Worm (Caenorhabditis elegans) whole organism, L2 larva: ENCODE results near the gene K06H7.7.

Source experiments
- C34F6.9 ChIP-seq: fragments of 150-350 bp; optimal IDR thresholded peaks from 2 replicates; lab custom pipeline; 2014; ENCODE audit warnings: missing biosample characterization, missing genetic modification characterization
- F13H6.1 ChIP-seq: sonication (generic microtip); optimal IDR thresholded peaks from 2 replicates; lab custom pipeline; 2016; ENCODE audit warnings: missing genetic modification characterization, missing compliant biosample characterization
- R02D3.7 ChIP-seq: fragments of 150-350 bp; optimal IDR thresholded peaks from 2 replicates; lab custom pipeline; 2014; ENCODE audit warnings: missing biosample characterization, missing genetic modification characterization
- alr-1 ChIP-seq: fragments of 150-350 bp; optimal IDR thresholded peaks from 2 replicates; lab custom pipeline; 2014; ENCODE audit warnings: missing biosample characterization, missing genetic modification characterization
- ama-1 ChIP-seq: fragments of 150-350 bp; optimal IDR thresholded peaks from 2 replicates; lab custom pipeline; 2018; ENCODE audit warnings: inconsistent platforms
- dmd-4 ChIP-seq: sonication (generic microtip); optimal IDR thresholded peaks from 2 replicates; lab custom pipeline; 2017; ENCODE audit warnings: missing biosample characterization, missing genetic modification characterization
- fos-1 ChIP-seq: fragments of 150-350 bp; optimal IDR thresholded peaks from 2 replicates; lab custom pipeline; 2014; ENCODE audit warnings: missing biosample characterization, missing genetic modification characterization
- lsy-2 ChIP-seq, 2 experiments: fragments of 150-350 bp in 1 of 2; sonication (generic microtip) in 1 of 2; optimal IDR thresholded peaks; 2 replicates each; lab custom pipeline; 2014 to 2017; ENCODE audit warnings: missing biosample characterization in 2 of 2, missing genetic modification characterization in 2 of 2
- mab-5 ChIP-seq: fragments of 150-350 bp; optimal IDR thresholded peaks from 2 replicates; lab custom pipeline; 2014; ENCODE audit warnings: missing biosample characterization, missing genetic modification characterization
- nhr-6 ChIP-seq: fragments of 150-350 bp; optimal IDR thresholded peaks from 2 replicates; lab custom pipeline; 2014; ENCODE audit warnings: missing biosample characterization, missing genetic modification characterization

DNA sequence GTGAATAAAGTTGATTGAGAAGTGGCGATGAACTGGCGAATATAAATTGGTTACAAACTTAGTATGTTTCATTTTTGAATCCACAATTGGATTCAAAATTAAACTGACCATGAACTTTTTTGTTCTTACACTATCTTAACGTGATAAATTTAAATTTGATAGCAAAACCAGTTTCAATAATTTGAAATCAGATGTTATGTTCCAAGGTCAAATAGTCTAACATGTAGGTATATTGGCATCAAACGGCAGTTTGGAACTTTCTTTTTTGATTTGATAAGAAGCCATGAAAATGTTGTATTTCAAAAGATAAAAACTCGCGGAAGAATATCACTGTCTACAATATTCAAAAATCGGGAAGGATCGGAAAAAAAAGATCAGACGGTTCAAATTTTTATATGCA, 49.2 kb downstream of the K06H7.7 start:
- TF ChIP-seq nhr-6 (no peak), R02D3.7 (tag; lab: Kevin White, UChicago) (no peak), dmd-4 (tag; lab: Kevin White, UChicago) (no peak), mab-5 (tag; lab: Kevin White, UChicago) (no peak), lsy-2 (tag; optimal IDR thresholded peaks at IDR 0.05; lab: Kevin White, UChicago) (no peak), C34F6.9 (tag; lab: Kevin White, UChicago) (no peak), alr-1 (tag; lab: Kevin White, UChicago) (no peak), F13H6.1 (tag; lab: Kevin White, UChicago) (no peak), fos-1 (no peak), ama-1 (lab: Kevin White, UChicago) (no peak)
